Worm (Caenorhabditis elegans) whole organism, L4 larva: ENCODE data around the gene ZK697.14.

Source experiments
- lin-13 ChIP-seq: fragments of 150-350 bp; optimal IDR thresholded peaks from 2 replicates; lab custom pipeline; 2014; ENCODE audit warnings: missing biosample characterization, missing genetic modification reagents, missing genetic modification characterization
- lsy-2 ChIP-seq, 2 experiments: fragments of 150-350 bp in 1 of 2; sonication (generic microtip) in 1 of 2; optimal IDR thresholded peaks; 2 replicates each; lab custom pipeline; 2014 to 2017; ENCODE audit warnings: missing biosample characterization in 2 of 2, missing genetic modification characterization in 2 of 2
- mep-1 ChIP-seq: fragments of 150-350 bp; sonication (generic microtip); optimal IDR thresholded peaks from 3 replicates; lab custom pipeline; 2014; ENCODE audit warnings: missing biosample characterization, missing genetic modification characterization

- no peak for TF ChIP-seq lsy-2 (tag; optimal IDR thresholded peaks at IDR 0.05; lab: Kevin White, UChicago)
- TF ChIP-seq lin-13: no peak
- no peak for TF ChIP-seq mep-1 (tag; lab: Kevin White, UChicago)
Measured at ce11 chrV:1749053-1749452, 6.4 kb downstream of the ZK697.14 start, which contains the start of gene ZK697.8.
